Fruit fly (Drosophila melanogaster) Kc167 (cell line): ENCODE data around the gene Septin2.

Experiments used
- Sin3A ChIP-seq: fragments of >200 bp; optimal IDR thresholded peaks from 2 replicates; lab custom pipeline; 2018; ENCODE audit warnings: missing external identifiers
- h ChIP-seq: fragments of >200 bp; optimal IDR thresholded peaks from 3 replicates; lab custom pipeline; 2018; ENCODE audit warnings: missing external identifiers
- psq ChIP-seq: fragments of >200 bp; optimal IDR thresholded peaks from 2 replicates; lab custom pipeline; 2017; ENCODE audit warnings: missing external identifiers

- TF ChIP-seq h (no peak), psq (no peak), Sin3A (lab: Kevin White, UChicago) (no peak)
Observed at dm6 chr3R:20555720-20556280, 32.4 kb downstream of the Septin2 start.
